Fruit fly (Drosophila melanogaster) S2 (cell line): ENCODE data around the gene CG6026.

Source experiments
- CG8478 ChIP-seq: fragments of >200 bp; optimal IDR thresholded peaks from 2 replicates; lab custom pipeline; 2018
- CTCF ChIP-seq, 2 experiments: fragments of >200 bp; optimal IDR thresholded peaks; 2 replicates each; lab custom pipeline; 2018

dm6 chr3R:19027165-19027564 lies 6.2 kb upstream of the CG6026 start, which contains the start of gene NP15.6:
- TF ChIP-seq CG8478 (no peak), CTCF (optimal IDR thresholded peaks at IDR 0.05; lab: Kevin White, UChicago) (no peak)
